Fruit fly (Drosophila melanogaster) whole organism, embryonic: ENCODE data around the gene scpr-A.
A peak's percentile ranks its signal among the peaks of the same experiment; 100 is the strongest.

Experiments used
- Abd-B ChIP-seq: fragments of 200-800 bp; sonication (Bioruptor generic); optimal IDR thresholded peaks from 2 replicates; lab custom pipeline; 2018; ENCODE audit warnings: missing biosample characterization, mild to moderate bottlenecking, missing genetic modification characterization, moderate library complexity
- Atf3 ChIP-seq: fragments of 200-800 bp; sonication (Bioruptor generic); optimal IDR thresholded peaks from 3 replicates; lab custom pipeline; 2016; ENCODE audit warnings: missing biosample characterization, missing genetic modification characterization
- Bdp1 ChIP-seq: fragments of 200-800 bp; sonication (Bioruptor generic); optimal IDR thresholded peaks from 3 replicates; lab custom pipeline; 2016; ENCODE audit warnings: missing biosample characterization, missing genetic modification characterization
- C15 ChIP-seq: fragments of 200-800 bp; sonication (Bioruptor generic); IDR thresholded peaks from 3 replicates; pipeline ENCODE4 v1.3.6; 2022; ENCODE audit warnings: missing biosample characterization, missing genetic modification characterization
- CG10274 ChIP-seq: fragments of 200-800 bp; sonication (Bioruptor generic); optimal IDR thresholded peaks from 3 replicates; lab custom pipeline; 2017; ENCODE audit warnings: missing biosample characterization, mild to moderate bottlenecking, missing genetic modification characterization
- CG10321 ChIP-seq: fragments of 200-800 bp; sonication (Bioruptor generic); IDR thresholded peaks from 2 replicates; pipeline ENCODE4 v1.3.6; 2022; ENCODE audit warnings: missing biosample characterization, missing genetic modification characterization
- CG11695 ChIP-seq: fragments of 200-800 bp; sonication (Bioruptor generic); IDR thresholded peaks from 3 replicates; pipeline ENCODE4 v1.3.6; 2022; ENCODE audit warnings: missing biosample characterization, missing genetic modification characterization
- CG12155 ChIP-seq: fragments of 200-800 bp; sonication (Bioruptor generic); optimal IDR thresholded peaks from 3 replicates; lab custom pipeline; 2016; ENCODE audit warnings: missing biosample characterization, missing genetic modification characterization
- CG17829 ChIP-seq: fragments of 200-800 bp; optimal IDR thresholded peaks from 2 replicates; lab custom pipeline; 2019; ENCODE audit warnings: missing biosample characterization, mild to moderate bottlenecking, missing genetic modification characterization, moderate library complexity
- CG1792 ChIP-seq: fragments of 200-800 bp; sonication (Bioruptor generic); optimal IDR thresholded peaks from 2 replicates; lab custom pipeline; 2016; ENCODE audit warnings: missing biosample characterization, missing genetic modification characterization
- CG18011 ChIP-seq: fragments of 200-800 bp; sonication (Bioruptor generic); optimal IDR thresholded peaks from 2 replicates; lab custom pipeline; 2017; ENCODE audit warnings: missing biosample characterization, missing genetic modification characterization, mild to moderate bottlenecking, moderate library complexity, missing genotype
- CG2678 ChIP-seq: fragments of 200-800 bp; sonication (Bioruptor generic); optimal IDR thresholded peaks from 3 replicates; lab custom pipeline; 2019; ENCODE audit warnings: missing biosample characterization, mild to moderate bottlenecking, missing genetic modification characterization, moderate library complexity
- CG34224 ChIP-seq: fragments of 200-800 bp; sonication (Bioruptor generic); IDR thresholded peaks from 3 replicates; pipeline ENCODE4 v1.3.6; 2022; ENCODE audit warnings: missing biosample characterization, missing genetic modification characterization; ENCODE audit not compliant: partially characterized antibody
- CG3838 ChIP-seq: fragments of 200-800 bp; sonication (Bioruptor generic); optimal IDR thresholded peaks from 3 replicates; lab custom pipeline; 2016; ENCODE audit warnings: missing biosample characterization, missing genetic modification characterization
- CG5180 ChIP-seq: fragments of 200-800 bp; sonication (Bioruptor generic); optimal IDR thresholded peaks from 3 replicates; lab custom pipeline; 2017; ENCODE audit warnings: missing biosample characterization, missing genetic modification characterization, mild to moderate bottlenecking, moderate library complexity, missing genetic modification reagents
- CG6689 ChIP-seq: fragments of 200-800 bp; sonication (Bioruptor generic); IDR thresholded peaks from 2 replicates; pipeline ENCODE4 v1.3.6; 2022; ENCODE audit warnings: missing biosample characterization, missing genetic modification characterization
- CG6813 ChIP-seq: fragments of 200-800 bp; sonication (Bioruptor generic); optimal IDR thresholded peaks from 2 replicates; lab custom pipeline; 2017; ENCODE audit warnings: missing biosample characterization, missing genetic modification characterization, mild to moderate bottlenecking, moderate library complexity, missing genetic modification reagents
- CG6854 ChIP-seq: fragments of 200-800 bp; sonication (Bioruptor generic); optimal IDR thresholded peaks from 3 replicates; lab custom pipeline; 2017; ENCODE audit warnings: missing biosample characterization, mild to moderate bottlenecking, missing genetic modification characterization
- CG8924 ChIP-seq: fragments of 200-800 bp; optimal IDR thresholded peaks from 3 replicates; lab custom pipeline; 2019; ENCODE audit warnings: missing biosample characterization, mild to moderate bottlenecking, missing genetic modification characterization, moderate library complexity
- D ChIP-seq, 2 experiments: fragments of 200-800 bp in 1 of 2; fragments of >200 bp in 1 of 2; sonication (Bioruptor generic) in 1 of 2; optimal IDR thresholded peaks; 2 replicates in 1 of 2; 3 replicates in 1 of 2; lab custom pipeline; 2017; ENCODE audit warnings: mild to moderate bottlenecking in 1 of 2, missing biosample characterization in 1 of 2, missing genetic modification characterization in 1 of 2, missing genetic modification reagents in 1 of 2
- Deaf1 ChIP-seq: fragments of 200-800 bp; optimal IDR thresholded peaks from 3 replicates; lab custom pipeline; 2019; ENCODE audit warnings: missing biosample characterization, mild to moderate bottlenecking, missing genetic modification characterization, moderate library complexity
- Dip3 ChIP-seq: fragments of 200-800 bp; sonication (Bioruptor generic); optimal IDR thresholded peaks from 3 replicates; lab custom pipeline; 2016; ENCODE audit warnings: missing biosample characterization, missing genetic modification characterization
- Dll ChIP-seq: fragments of 200-800 bp; sonication (Bioruptor generic); IDR thresholded peaks from 4 replicates; pipeline ENCODE4 v1.3.6; 2022; ENCODE audit warnings: missing biosample characterization, missing genetic modification characterization; ENCODE audit not compliant: partially characterized antibody
- Doc3 ChIP-seq: fragments of 200-800 bp; sonication (Bioruptor generic); IDR thresholded peaks from 3 replicates; pipeline ENCODE4 v1.3.6; 2022; ENCODE audit warnings: missing biosample characterization, missing genetic modification characterization; ENCODE audit not compliant: partially characterized antibody
- Dp ChIP-seq: fragments of 200-800 bp; sonication (Bioruptor generic); optimal IDR thresholded peaks from 2 replicates; lab custom pipeline; 2018; ENCODE audit warnings: missing biosample characterization, mild to moderate bottlenecking, missing genetic modification characterization, moderate library complexity
- HLH3B ChIP-seq: fragments of 200-800 bp; sonication (Bioruptor generic); IDR thresholded peaks from 2 replicates; pipeline ENCODE4 v1.3.6; 2022; ENCODE audit warnings: missing biosample characterization, missing genetic modification characterization
- HLH54F ChIP-seq: fragments of 200-800 bp; sonication (Bioruptor generic); optimal IDR thresholded peaks from 3 replicates; lab custom pipeline; 2016; ENCODE audit warnings: missing biosample characterization, missing genetic modification characterization
- HmgZ ChIP-seq: fragments of 200-800 bp; sonication (Bioruptor generic); optimal IDR thresholded peaks from 2 replicates; lab custom pipeline; 2018; ENCODE audit warnings: missing biosample characterization, mild to moderate bottlenecking, missing genetic modification characterization
- Hr78 ChIP-seq, 2 experiments: fragments of 200-800 bp in 1 of 2; fragments of >200 bp in 1 of 2; sonication (Bioruptor generic) in 1 of 2; optimal IDR thresholded peaks; 2 replicates each; lab custom pipeline; 2017 to 2019; ENCODE audit warnings: missing biosample characterization in 2 of 2, missing genetic modification characterization in 2 of 2, mild to moderate bottlenecking in 1 of 2, moderate library complexity in 1 of 2
- PHDP ChIP-seq: fragments of 200-800 bp; sonication (Bioruptor generic); optimal IDR thresholded peaks from 3 replicates; lab custom pipeline; 2018; ENCODE audit warnings: missing biosample characterization, mild to moderate bottlenecking, missing genetic modification characterization, moderate library complexity
- Sox100B ChIP-seq: fragments of 200-800 bp; sonication (Bioruptor generic); optimal IDR thresholded peaks from 3 replicates; lab custom pipeline; 2018; ENCODE audit warnings: missing biosample characterization, mild to moderate bottlenecking, missing genetic modification characterization
- Usf ChIP-seq: fragments of 200-800 bp; sonication (Bioruptor generic); optimal IDR thresholded peaks from 2 replicates; lab custom pipeline; 2017; ENCODE audit warnings: missing genotype, missing biosample characterization, missing genetic modification characterization
- YL-1 ChIP-seq: fragments of 200-800 bp; sonication (Bioruptor generic); optimal IDR thresholded peaks from 3 replicates; lab custom pipeline; 2017; ENCODE audit warnings: missing biosample characterization, mild to moderate bottlenecking, missing genetic modification characterization
- az2 ChIP-seq: fragments of 200-800 bp; sonication (Bioruptor generic); optimal IDR thresholded peaks from 3 replicates; lab custom pipeline; 2016; ENCODE audit warnings: missing biosample characterization, missing genetic modification characterization
- bab2 ChIP-seq: fragments of 200-800 bp; sonication (Bioruptor generic); optimal IDR thresholded peaks from 2 replicates; lab custom pipeline; 2016; ENCODE audit warnings: missing biosample characterization, missing genetic modification characterization
- dysf ChIP-seq: fragments of 200-800 bp; sonication (Bioruptor generic); IDR thresholded peaks from 3 replicates; pipeline ENCODE4 v1.3.6; 2022; ENCODE audit warnings: missing biosample characterization, missing genetic modification characterization
- emc ChIP-seq: fragments of 200-800 bp; sonication (Bioruptor generic); optimal IDR thresholded peaks from 2 replicates; lab custom pipeline; 2016; ENCODE audit warnings: missing biosample characterization, missing genetic modification characterization
- eyg ChIP-seq: fragments of 200-800 bp; sonication (Bioruptor generic); optimal IDR thresholded peaks from 3 replicates; lab custom pipeline; 2016; ENCODE audit warnings: missing biosample characterization, missing genetic modification characterization
- gem ChIP-seq: fragments of 200-800 bp; sonication (Bioruptor generic); optimal IDR thresholded peaks from 2 replicates; lab custom pipeline; 2019; ENCODE audit warnings: missing biosample characterization, mild to moderate bottlenecking, missing genetic modification characterization, moderate library complexity
- hbn ChIP-seq: fragments of 200-800 bp; sonication (Bioruptor generic); IDR thresholded peaks from 2 replicates; pipeline ENCODE4 v1.3.6; 2022; ENCODE audit warnings: missing biosample characterization, missing genetic modification characterization; ENCODE audit not compliant: partially characterized antibody
- ind ChIP-seq: fragments of 200-800 bp; sonication (Bioruptor generic); optimal IDR thresholded peaks from 3 replicates; lab custom pipeline; 2016; ENCODE audit warnings: missing biosample characterization, missing genetic modification characterization
- kah ChIP-seq: fragments of 200-800 bp; sonication (Bioruptor generic); optimal IDR thresholded peaks from 2 replicates; lab custom pipeline; 2018; ENCODE audit warnings: missing biosample characterization, mild to moderate bottlenecking, missing genetic modification characterization
- peb ChIP-seq: fragments of 200-800 bp; sonication (Bioruptor generic); IDR thresholded peaks from 2 replicates; pipeline ENCODE4 v1.3.6; 2022; ENCODE audit warnings: missing biosample characterization, missing genetic modification characterization
- ranshi ChIP-seq: fragments of 200-800 bp; sonication (Bioruptor generic); IDR thresholded peaks from 2 replicates; pipeline ENCODE4 v1.3.6; 2022; ENCODE audit warnings: missing biosample characterization, missing genetic modification characterization
- sc ChIP-seq, 3 experiments: fragments of >200 bp in 2 of 3; fragments of 200-800 bp in 1 of 3; sonication (Bioruptor generic) in 1 of 3; optimal IDR thresholded peaks; 2 replicates in 2 of 3; 3 replicates in 1 of 3; lab custom pipeline; 2017; ENCODE audit warnings: mild to moderate bottlenecking in 1 of 3, missing biosample characterization in 1 of 3, missing genetic modification characterization in 1 of 3, missing genetic modification reagents in 1 of 3
- schlank ChIP-seq: fragments of 200-800 bp; sonication (Bioruptor generic); optimal IDR thresholded peaks from 2 replicates; lab custom pipeline; 2018; ENCODE audit warnings: missing biosample characterization, mild to moderate bottlenecking, missing genetic modification characterization
- tap ChIP-seq: fragments of 200-800 bp; optimal IDR thresholded peaks from 3 replicates; lab custom pipeline; 2019; ENCODE audit warnings: missing biosample characterization, mild to moderate bottlenecking, missing genetic modification characterization, moderate library complexity
- wek ChIP-seq: fragments of 200-800 bp; sonication (Bioruptor generic); optimal IDR thresholded peaks from 3 replicates; lab custom pipeline; 2018; ENCODE audit warnings: missing biosample characterization, mild to moderate bottlenecking, missing genetic modification characterization, moderate library complexity

scpr-A gene

DNA sequence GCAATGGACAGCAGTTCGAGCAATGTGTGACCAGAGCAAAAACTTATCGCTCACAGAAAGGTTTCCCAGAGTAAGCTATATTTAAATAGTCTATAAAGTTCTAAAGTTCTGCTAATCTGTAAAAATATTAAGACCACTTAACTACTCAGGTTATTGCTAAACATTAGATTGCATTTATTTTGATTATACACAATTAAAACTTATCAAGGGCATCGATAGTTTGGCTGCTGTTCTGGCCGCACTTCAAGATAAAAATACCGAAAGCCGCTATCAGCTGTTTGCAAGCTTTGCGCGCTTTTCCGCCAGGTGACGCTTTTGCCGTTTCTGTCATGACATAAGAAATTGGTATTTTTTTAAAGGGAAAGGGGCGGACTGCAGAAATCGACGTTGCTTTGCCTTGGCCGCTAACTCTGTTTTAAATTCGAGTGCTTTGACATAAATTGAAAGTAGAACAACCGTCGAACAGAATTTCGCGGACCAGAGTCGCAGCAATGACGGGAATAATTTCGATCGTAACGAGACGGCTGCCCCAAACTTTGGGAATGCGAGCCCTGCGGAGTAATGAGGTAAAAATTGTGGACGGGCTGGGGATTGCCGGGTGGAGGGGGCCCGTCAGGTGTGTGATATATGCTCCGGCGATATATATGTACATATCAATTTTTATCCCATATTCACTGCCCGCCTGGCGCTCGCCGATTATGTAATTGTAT lies 3.1 kb downstream of the scpr-A start, which contains the start of the genes CG17734 and CG5214 (continued):
- TF ChIP-seq Atf3 (GFP tag; lab: Kevin White, UChicago) (peak; percentile 38), CG5180 (GFP tag; lab: Kevin White, UChicago) (no peak), Abd-B (GFP tag; lab: Kevin White, UChicago) (no peak), CG6813 (GFP tag; lab: Kevin White, UChicago) (no peak), YL-1 (GFP tag; lab: Kevin White, UChicago) (peak; percentile 48), dysf (GFP tag; lab: Robert Waterston, UW) (no peak), CG11695 (no peak), CG6689 (GFP tag; lab: Robert Waterston, UW) (no peak), CG10274 (GFP tag; lab: Kevin White, UChicago) (no peak), bab2 (GFP tag; lab: Kevin White, UChicago) (no peak), C15 (GFP tag; lab: Robert Waterston, UW) (no peak), CG1792 (peak; percentile 24), peb (no peak), HLH3B (GFP tag; lab: Robert Waterston, UW) (no peak), sc (optimal IDR thresholded peaks at IDR 0.05; lab: Kevin White, UChicago) (no peak), sc (GFP tag; optimal IDR thresholded peaks at IDR 0.05; lab: Kevin White, UChicago) (no peak), kah (GFP tag; lab: Kevin White, UChicago) (no peak), emc (no peak), Dip3 (GFP tag; lab: Kevin White, UChicago) (no peak), ind (GFP tag; lab: Kevin White, UChicago) (no peak), Doc3 (peak; percentile 80), CG6854 (GFP tag; lab: Kevin White, UChicago) (no peak), ranshi (GFP tag; lab: Robert Waterston, UW) (0 out of 2 replicates have a peak, but pooled peaks have one; percentile 5), gem (tag; lab: Kevin White, UChicago) (peak; percentile 46), Dp (GFP tag; lab: Kevin White, UChicago) (peak; percentile 38), hbn (GFP tag; lab: Robert Waterston, UW) (peak; percentile 66), schlank (tag; lab: Kevin White, UChicago) (no peak), CG10321 (no peak), CG3838 (GFP tag; lab: Kevin White, UChicago) (no peak), Bdp1 (GFP tag; lab: Kevin White, UChicago) (no peak), az2 (GFP tag; lab: Kevin White, UChicago) (peak; percentile 7), Usf (GFP tag; lab: Kevin White, UChicago) (no peak), D (optimal IDR thresholded peaks at IDR 0.05; lab: Kevin White, UChicago) (no peak), D (GFP tag; optimal IDR thresholded peaks at IDR 0.05; lab: Kevin White, UChicago) (no peak), CG18011 (GFP tag; lab: Kevin White, UChicago) (no peak), Sox100B (no peak), CG12155 (GFP tag; lab: Kevin White, UChicago) (no peak), Dll (GFP tag; lab: Robert Waterston, UW) (peak; percentile 87), HLH54F (GFP tag; lab: Kevin White, UChicago) (peak; percentile 51), CG17829 (no peak), eyg (GFP tag; lab: Kevin White, UChicago) (peak; percentile 33), Hr78 (GFP tag; optimal IDR thresholded peaks at IDR 0.05; lab: Kevin White, UChicago) (no peak), tap (tag; lab: Kevin White, UChicago) (no peak), HmgZ (tag; lab: Kevin White, UChicago) (peak; percentile 44), wek (GFP tag; lab: Kevin White, UChicago) (no peak), Deaf1 (peak; percentile 36), PHDP (no peak), CG2678 (tag; lab: Kevin White, UChicago) (no peak), CG8924 (no peak), CG34224 (GFP tag; lab: Robert Waterston, UW) (peak; percentile 69)
